Fruit fly (Drosophila melanogaster): ENCODE data around the gene Vti1b.

DNA sequence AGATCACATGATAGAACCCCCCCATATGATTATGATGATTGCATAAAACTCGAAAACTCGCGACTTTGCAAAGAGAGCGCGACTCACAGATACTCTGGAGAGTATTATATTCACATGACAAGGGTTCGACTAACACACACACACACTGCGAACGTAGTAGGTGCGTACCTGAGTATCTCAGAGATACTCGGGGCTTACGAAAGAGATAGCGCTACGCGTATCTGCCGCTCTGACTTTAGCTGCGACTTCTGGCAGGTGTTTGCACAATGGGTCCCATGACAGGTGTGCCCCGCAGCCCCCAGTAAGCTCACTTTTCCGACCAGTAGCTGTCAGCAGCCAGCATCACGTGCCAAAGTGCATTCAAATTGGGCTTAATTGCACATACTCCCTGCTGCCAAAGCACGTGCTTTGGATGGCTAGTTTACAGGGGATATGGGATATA is 1.7 kb downstream of the Vti1b start:
- TF ChIP-seq CTCF (optimal IDR thresholded peaks at IDR 0.05) (no peak), CG8478 (optimal IDR thresholded peaks at IDR 0.05) (no peak)

All from S2 (cell line).